Worm (Caenorhabditis elegans): ENCODE results near the gene sre-3.

Gene sre-3

ce11 chrII:7411930-7412329 lies 26.4 kb downstream of the sre-3 start, which contains the start of gene K02A2.5:
K02A2.5 (minus strand) TSS chrII:7412030.
- TF ChIP-seq skn-1 (tag; optimal IDR thresholded peaks at IDR 0.05) = no peak
- TF ChIP-seq hmg-11 (tag; optimal IDR thresholded peaks at IDR 0.05) = no peak
- TF ChIP-seq pha-4 (tag; optimal IDR thresholded peaks at IDR 0.05) = no peak
- no peak for TF ChIP-seq nhr-67 (tag; optimal IDR thresholded peaks at IDR 0.05)
- no peak for TF ChIP-seq elt-1 (tag; optimal IDR thresholded peaks at IDR 0.05)
- no peak for TF ChIP-seq lin-39 (tag; optimal IDR thresholded peaks at IDR 0.05)
- no peak for TF ChIP-seq ceh-28 (tag; optimal IDR thresholded peaks at IDR 0.05)
- TF ChIP-seq tbx-2 (tag; optimal IDR thresholded peaks at IDR 0.05) = no peak
- no peak for TF ChIP-seq fkh-2 (tag; optimal IDR thresholded peaks at IDR 0.05)

ce11 chrII:7413275-7413674 lies 27.7 kb downstream of the sre-3 start:
- TF ChIP-seq pqm-1 (tag; optimal IDR thresholded peaks at IDR 0.05) (no peak), jun-1 (tag; optimal IDR thresholded peaks at IDR 0.05) (no peak), ztf-11 (tag; optimal IDR thresholded peaks at IDR 0.05) (no peak), skn-1 (tag; optimal IDR thresholded peaks at IDR 0.05) (no peak), fos-1 (tag; optimal IDR thresholded peaks at IDR 0.05) (no peak), nhr-11 (tag; optimal IDR thresholded peaks at IDR 0.05) (no peak), ama-1 (optimal IDR thresholded peaks at IDR 0.05) (no peak), nhr-43 (tag; optimal IDR thresholded peaks at IDR 0.05; ENCODE audit: poor library complexity, severe bottlenecking) (peak; percentile 44), eor-1 (tag; optimal IDR thresholded peaks at IDR 0.05) (no peak), egl-5 (tag; optimal IDR thresholded peaks at IDR 0.05) (no peak), nhr-23 (tag; optimal IDR thresholded peaks at IDR 0.05) (peak; percentile 31), nhr-25 (tag; optimal IDR thresholded peaks at IDR 0.05) (peak; percentile 43), ZK546.5 (tag; optimal IDR thresholded peaks at IDR 0.05) (no peak), elt-3 (tag; optimal IDR thresholded peaks at IDR 0.05) (peak in 2 of 3 experiments; percentile 57 to 83), ceh-82 (tag; optimal IDR thresholded peaks at IDR 0.05) (no peak), unc-62 (GFP tag; optimal IDR thresholded peaks at IDR 0.05) (no peak), daf-12 (tag; optimal IDR thresholded peaks at IDR 0.05) (no peak), hmg-11 (tag; optimal IDR thresholded peaks at IDR 0.05) (no peak), nhr-12 (tag; optimal IDR thresholded peaks at IDR 0.05) (no peak), ztf-4 (tag; optimal IDR thresholded peaks at IDR 0.05) (no peak), ceh-16 (tag; optimal IDR thresholded peaks at IDR 0.05) (no peak), R02D3.7 (tag; optimal IDR thresholded peaks at IDR 0.05) (no peak), mml-1 (tag; optimal IDR thresholded peaks at IDR 0.05) (no peak), mdl-1 (tag; optimal IDR thresholded peaks at IDR 0.05) (no peak), nhr-67 (tag; optimal IDR thresholded peaks at IDR 0.05) (no peak), aly-2 (tag; optimal IDR thresholded peaks at IDR 0.05) (no peak), unc-39 (tag; optimal IDR thresholded peaks at IDR 0.05) (no peak)

- TF ChIP-seq daf-12 (tag; optimal IDR thresholded peaks at IDR 0.05) (no peak), ceh-28 (tag; optimal IDR thresholded peaks at IDR 0.05) (no peak), aly-2 (tag; optimal IDR thresholded peaks at IDR 0.05) (no peak), ztf-11 (tag; optimal IDR thresholded peaks at IDR 0.05) (no peak), lin-39 (tag; optimal IDR thresholded peaks at IDR 0.05) (no peak), jun-1 (tag; optimal IDR thresholded peaks at IDR 0.05) (no peak), skn-1 (tag; optimal IDR thresholded peaks at IDR 0.05) (no peak), zag-1 (tag; optimal IDR thresholded peaks at IDR 0.05) (no peak), hmg-11 (tag; optimal IDR thresholded peaks at IDR 0.05) (no peak), nhr-77 (tag; optimal IDR thresholded peaks at IDR 0.05) (no peak), nhr-237 (tag; optimal IDR thresholded peaks at IDR 0.05) (no peak), unc-39 (tag; optimal IDR thresholded peaks at IDR 0.05) (no peak), egl-27 (tag; optimal IDR thresholded peaks at IDR 0.05) (no peak), pqm-1 (tag; optimal IDR thresholded peaks at IDR 0.05) (no peak), lin-15B (tag; optimal IDR thresholded peaks at IDR 0.05) (no peak), nhr-23 (tag; optimal IDR thresholded peaks at IDR 0.05) (no peak), nhr-12 (tag; optimal IDR thresholded peaks at IDR 0.05) (no peak), lsy-12 (tag; optimal IDR thresholded peaks at IDR 0.05) (no peak), snpc-4 (tag; optimal IDR thresholded peaks at IDR 0.05) (no peak), egl-5 (tag; optimal IDR thresholded peaks at IDR 0.05) (no peak)
Observed at ce11 chrII:7413764-7414163, 28.2 kb downstream of the sre-3 start.

- peak; percentile 27 for TF ChIP-seq lin-39 (tag; optimal IDR thresholded peaks at IDR 0.05)
- no peak for TF ChIP-seq fos-1 (tag; optimal IDR thresholded peaks at IDR 0.05)
Observed at ce11 chrII:7419563-7419962, 34.0 kb downstream of the sre-3 start.

All from whole organism, L3 larva.